Worm (Caenorhabditis elegans) whole organism, late embryonic: ENCODE data around the gene mbl-1.

ENCODE experiments used
- C38D4.7 ChIP-seq: fragments of 200-800 bp; sonication (Bioruptor generic); optimal IDR thresholded peaks from 2 replicates; lab custom pipeline; 2018; ENCODE audit warnings: mild to moderate bottlenecking, missing genetic modification characterization, moderate library complexity, missing compliant biosample characterization
- F13H6.1 ChIP-seq: sonication (generic microtip); optimal IDR thresholded peaks from 2 replicates; lab custom pipeline; 2016; ENCODE audit warnings: missing genetic modification characterization, missing compliant biosample characterization
- K02D7.2 ChIP-seq: sonication (generic microtip); optimal IDR thresholded peaks from 2 replicates; lab custom pipeline; 2017; ENCODE audit warnings: mild to moderate bottlenecking, missing genetic modification characterization, missing compliant biosample characterization
- T23F11.4 ChIP-seq: fragments of 200-800 bp; sonication (Bioruptor generic); optimal IDR thresholded peaks from 2 replicates; lab custom pipeline; 2018; ENCODE audit warnings: mild to moderate bottlenecking, missing genetic modification characterization, missing compliant biosample characterization
- Y22D7AL.16 ChIP-seq: sonication (generic microtip); optimal IDR thresholded peaks from 2 replicates; lab custom pipeline; 2016; ENCODE audit warnings: missing genetic modification characterization, missing compliant biosample characterization
- ama-1 ChIP-seq: fragments of 150-350 bp; optimal IDR thresholded peaks from 2 replicates; lab custom pipeline; 2014
- ceh-14 ChIP-seq: sonication (generic microtip); optimal IDR thresholded peaks from 2 replicates; lab custom pipeline; 2016; ENCODE audit warnings: missing genotype, missing genetic modification characterization, missing compliant biosample characterization
- ceh-18 ChIP-seq: sonication (generic microtip); optimal IDR thresholded peaks from 2 replicates; lab custom pipeline; 2016; ENCODE audit warnings: missing genetic modification characterization, missing compliant biosample characterization
- ceh-2 ChIP-seq: sonication (generic microtip); optimal IDR thresholded peaks from 2 replicates; lab custom pipeline; 2016; ENCODE audit warnings: missing genotype, missing genetic modification characterization, missing compliant biosample characterization
- ceh-22 ChIP-seq: sonication (generic microtip); optimal IDR thresholded peaks from 2 replicates; lab custom pipeline; 2017; ENCODE audit warnings: missing biosample characterization, missing genetic modification characterization
- ceh-24 ChIP-seq: sonication (generic microtip); optimal IDR thresholded peaks from 2 replicates; lab custom pipeline; 2016; ENCODE audit warnings: mild to moderate bottlenecking, missing genetic modification characterization, missing compliant biosample characterization
- ceh-30 ChIP-seq: fragments of 150-350 bp; optimal IDR thresholded peaks from 2 replicates; lab custom pipeline; 2014; ENCODE audit warnings: missing biosample characterization, missing genetic modification characterization
- ceh-31 ChIP-seq: sonication (generic microtip); optimal IDR thresholded peaks from 2 replicates; lab custom pipeline; 2016; ENCODE audit warnings: missing genetic modification characterization, missing compliant biosample characterization
- ceh-48 ChIP-seq: sonication (generic microtip); optimal IDR thresholded peaks from 2 replicates; lab custom pipeline; 2016; ENCODE audit warnings: missing genetic modification characterization, inconsistent platforms, missing compliant biosample characterization
- ceh-6 ChIP-seq: fragments of 200-800 bp; sonication (Bioruptor generic); optimal IDR thresholded peaks from 2 replicates; lab custom pipeline; 2018; ENCODE audit warnings: mild to moderate bottlenecking, missing genetic modification characterization, missing compliant biosample characterization
- ets-4 ChIP-seq: sonication (generic microtip); optimal IDR thresholded peaks from 2 replicates; lab custom pipeline; 2016; ENCODE audit warnings: missing genetic modification characterization, missing compliant biosample characterization
- fax-1 ChIP-seq: sonication (generic microtip); optimal IDR thresholded peaks from 2 replicates; lab custom pipeline; 2016; ENCODE audit warnings: missing genotype, missing genetic modification characterization, missing compliant biosample characterization
- fkh-6 ChIP-seq: sonication (generic microtip); optimal IDR thresholded peaks from 2 replicates; lab custom pipeline; 2016; ENCODE audit warnings: missing genetic modification characterization, missing compliant biosample characterization
- hlh-30 ChIP-seq: sonication (generic microtip); optimal IDR thresholded peaks from 2 replicates; lab custom pipeline; 2017; ENCODE audit warnings: antibody characterized with exemption, missing genetic modification characterization, missing compliant biosample characterization; ENCODE audit not compliant: insufficient read depth
- lim-6 ChIP-seq: sonication (generic microtip); optimal IDR thresholded peaks from 2 replicates; lab custom pipeline; 2016; ENCODE audit warnings: missing genetic modification characterization, missing compliant biosample characterization
- lin-11 ChIP-seq: fragments of 200-800 bp; sonication (Bioruptor generic); optimal IDR thresholded peaks from 2 replicates; lab custom pipeline; 2018; ENCODE audit warnings: mild to moderate bottlenecking, missing genetic modification characterization, missing compliant biosample characterization
- madf-2 ChIP-seq: sonication (generic microtip); optimal IDR thresholded peaks from 2 replicates; lab custom pipeline; 2017; ENCODE audit warnings: missing genetic modification characterization, missing compliant biosample characterization
- mec-3 ChIP-seq: sonication (generic microtip); optimal IDR thresholded peaks from 2 replicates; lab custom pipeline; 2016; ENCODE audit warnings: borderline replicate concordance, missing genetic modification characterization, missing compliant biosample characterization
- nfya-1 ChIP-seq: sonication (generic microtip); optimal IDR thresholded peaks from 2 replicates; lab custom pipeline; 2017; ENCODE audit warnings: missing genetic modification characterization, mild to moderate bottlenecking, missing compliant biosample characterization, antibody characterized with exemption, moderate library complexity
- nhr-232 ChIP-seq: sonication (generic microtip); optimal IDR thresholded peaks from 2 replicates; lab custom pipeline; 2016; ENCODE audit warnings: missing genetic modification characterization, missing compliant biosample characterization
- odd-2 ChIP-seq: sonication (generic microtip); optimal IDR thresholded peaks from 2 replicates; lab custom pipeline; 2017; ENCODE audit warnings: antibody characterized with exemption, mild to moderate bottlenecking, missing genetic modification characterization, missing compliant biosample characterization
- pag-3 ChIP-seq: sonication (generic microtip); optimal IDR thresholded peaks from 2 replicates; lab custom pipeline; 2016; ENCODE audit warnings: missing compliant biosample characterization, missing genetic modification characterization, borderline replicate concordance
- pqm-1 ChIP-seq: sonication (generic microtip); optimal IDR thresholded peaks from 2 replicates; lab custom pipeline; 2016; ENCODE audit warnings: missing genetic modification characterization, missing compliant biosample characterization
- rnt-1 ChIP-seq: sonication (generic microtip); optimal IDR thresholded peaks from 2 replicates; lab custom pipeline; 2016; ENCODE audit warnings: missing genetic modification characterization, missing compliant biosample characterization
- sox-2 ChIP-seq: fragments of 200-800 bp; sonication (Bioruptor generic); IDR thresholded peaks from 2 replicates; pipeline ENCODE4 v1.3.6; 2022; ENCODE audit warnings: missing genetic modification reagents, missing genetic modification characterization, missing compliant biosample characterization
- syd-9 ChIP-seq: sonication (generic microtip); optimal IDR thresholded peaks from 2 replicates; lab custom pipeline; 2016; ENCODE audit warnings: mild to moderate bottlenecking, missing genetic modification characterization, moderate library complexity, missing compliant biosample characterization
- tbx-7 ChIP-seq: sonication (generic microtip); optimal IDR thresholded peaks from 2 replicates; lab custom pipeline; 2016; ENCODE audit warnings: missing genotype, missing genetic modification characterization, missing compliant biosample characterization
- ttx-3 ChIP-seq: sonication (generic microtip); optimal IDR thresholded peaks from 2 replicates; lab custom pipeline; 2016; ENCODE audit warnings: missing genetic modification reagents, missing genetic modification characterization, missing compliant biosample characterization
- unc-42 ChIP-seq: sonication (generic microtip); optimal IDR thresholded peaks from 2 replicates; lab custom pipeline; 2016; ENCODE audit warnings: missing genotype, missing genetic modification characterization, missing compliant biosample characterization
- unc-55 ChIP-seq: sonication (generic microtip); optimal IDR thresholded peaks from 2 replicates; lab custom pipeline; 2017; ENCODE audit warnings: missing biosample characterization, missing genetic modification reagents, missing genetic modification characterization

mbl-1 gene

ce11 chrX:17038616-17039015, 60.2 kb downstream of the mbl-1 start:
- no peak for TF ChIP-seq F13H6.1 (tag; lab: Kevin White, UChicago)
- TF ChIP-seq unc-42 = no peak
- TF ChIP-seq ceh-30 (tag; lab: Kevin White, UChicago) = no peak
- TF ChIP-seq Y22D7AL.16 (tag; lab: Kevin White, UChicago) = no peak
- no peak for TF ChIP-seq ama-1 (lab: Kevin White, UChicago)
- no peak for TF ChIP-seq C38D4.7 (GFP tag; lab: Kevin White, UChicago)
- no peak for TF ChIP-seq odd-2
- TF ChIP-seq ceh-18 = no peak
- TF ChIP-seq madf-2 = no peak
- TF ChIP-seq nfya-1 (tag; lab: Kevin White, UChicago) = no peak
- TF ChIP-seq nhr-232 (tag; lab: Kevin White, UChicago) = no peak
- no peak for TF ChIP-seq rnt-1 (tag; lab: Kevin White, UChicago)
- no peak for TF ChIP-seq ceh-48 (tag; lab: Kevin White, UChicago)
- no peak for TF ChIP-seq lin-11 (tag; lab: Kevin White, UChicago)
- TF ChIP-seq pqm-1 = no peak
- no peak for TF ChIP-seq tbx-7 (tag; lab: Kevin White, UChicago)
- TF ChIP-seq ttx-3 (tag; lab: Kevin White, UChicago) = no peak

ce11 chrX:17041571-17041970, 63.2 kb downstream of the mbl-1 start:
- TF ChIP-seq T23F11.4 (GFP tag; lab: Kevin White, UChicago) (no peak), ceh-2 (tag; lab: Kevin White, UChicago) (no peak), unc-55 (peak; percentile 32), Y22D7AL.16 (tag; lab: Kevin White, UChicago) (no peak), rnt-1 (tag; lab: Kevin White, UChicago) (no peak), ceh-22 (no peak)

ce11 chrX:17042946-17043345, 64.5 kb downstream of the mbl-1 start, which contains the start of gene F35B3.7:
F35B3.7 (minus strand) TSS chrX:17043078.
- TF ChIP-seq unc-55 (peak; percentile 14), mec-3 (no peak), ceh-18 (peak; percentile 84), rnt-1 (tag; lab: Kevin White, UChicago) (peak; percentile 44)

- TF ChIP-seq C38D4.7 (GFP tag; lab: Kevin White, UChicago) (no peak), ama-1 (lab: Kevin White, UChicago) (no peak), T23F11.4 (GFP tag; lab: Kevin White, UChicago) (no peak), ceh-31 (tag; lab: Kevin White, UChicago) (no peak), mec-3 (no peak), ceh-14 (tag; lab: Kevin White, UChicago) (no peak), pag-3 (tag; lab: Kevin White, UChicago) (no peak), madf-2 (no peak), ceh-24 (tag; lab: Kevin White, UChicago) (no peak), fkh-6 (tag; lab: Kevin White, UChicago) (no peak), nfya-1 (tag; lab: Kevin White, UChicago) (no peak), ets-4 (tag; lab: Kevin White, UChicago) (no peak), syd-9 (tag; lab: Kevin White, UChicago) (no peak), fax-1 (tag; lab: Kevin White, UChicago) (no peak), lin-11 (tag; lab: Kevin White, UChicago) (no peak), hlh-30 (no peak)
These were observed 67.1 kb downstream of the mbl-1 start, which contains the start of gene C30G4.2 for ce11 chrX:17045529-17045928. C30G4.2 (minus strand) TSS chrX:17045629.

ce11 chrX:17054121-17054520, 75.7 kb downstream of the mbl-1 start:
- TF ChIP-seq hlh-30 = no peak
- no peak for TF ChIP-seq ceh-22
- no peak for TF ChIP-seq ceh-6 (GFP tag; lab: Kevin White, UChicago)
- TF ChIP-seq sox-2 (GFP tag; lab: Robert Waterston, UW) = no peak
- no peak for TF ChIP-seq lim-6
- no peak for TF ChIP-seq K02D7.2 (tag; lab: Kevin White, UChicago)
- no peak for TF ChIP-seq ceh-18
